Fruit fly (Drosophila melanogaster): ENCODE results near the gene Mob2.

The Mob2 gene

dm6 chr3L:11490539-11490938 lies 71.5 kb downstream of the Mob2 start:
- TF ChIP-seq grn (GFP tag; optimal IDR thresholded peaks at IDR 0.05) (peak; percentile 55), sens (GFP tag) (peak; percentile 24), CG4617 (GFP tag; optimal IDR thresholded peaks at IDR 0.05; ENCODE audit: borderline replicate concordance) (no peak)

dm6 chr3L:11489489-11489888 lies 72.5 kb downstream of the Mob2 start:
- no peak for TF ChIP-seq Gsc (GFP tag; IDR thresholded peaks at IDR 0.05)
- no peak for TF ChIP-seq CG10654 (GFP tag; optimal IDR thresholded peaks at IDR 0.05)
- TF ChIP-seq Neu2 (GFP tag; optimal IDR thresholded peaks at IDR 0.05; ENCODE audit: borderline replicate concordance), result no peak
- TF ChIP-seq p53 (GFP tag; optimal IDR thresholded peaks at IDR 0.05), result peak; percentile 85
- no peak for TF ChIP-seq CG10462 (GFP tag; optimal IDR thresholded peaks at IDR 0.05)
- TF ChIP-seq CG8944 (GFP tag; optimal IDR thresholded peaks at IDR 0.05), result no peak
- TF ChIP-seq ci (GFP tag; IDR thresholded peaks at IDR 0.05), result 0 out of 3 replicates have a peak, but pooled peaks have one; percentile 18
- TF ChIP-seq CG34224 (GFP tag; IDR thresholded peaks at IDR 0.05; ENCODE audit: partially characterized antibody), result no peak
- no peak for TF ChIP-seq hbn (GFP tag; IDR thresholded peaks at IDR 0.05; ENCODE audit: partially characterized antibody)
- TF ChIP-seq ash1 (GFP tag; optimal IDR thresholded peaks at IDR 0.05), result peak; percentile 2
- TF ChIP-seq gro (GFP tag; optimal IDR thresholded peaks at IDR 0.05), result no peak
- TF ChIP-seq tna (GFP tag; IDR thresholded peaks at IDR 0.05; ENCODE audit: partially characterized antibody), result 0 out of 2 replicates have a peak, but pooled peaks have one; percentile 26
- peak; percentile 35 for TF ChIP-seq CG15479 (GFP tag; optimal IDR thresholded peaks at IDR 0.05)
- TF ChIP-seq Med (GFP tag), result peak; percentile 65
- TF ChIP-seq lov (optimal IDR thresholded peaks at IDR 0.05), result no peak
- TF ChIP-seq lov (GFP tag; IDR thresholded peaks at IDR 0.05), result 0 out of 3 replicates have a peak, but pooled peaks have one; percentile 66
- peak in 1 of 2 experiments; percentile 24 for TF ChIP-seq Pdp1 (GFP tag; optimal IDR thresholded peaks at IDR 0.05)
- TF ChIP-seq CG12769 (tag; optimal IDR thresholded peaks at IDR 0.05), result no peak
- no peak for TF ChIP-seq exex (tag; optimal IDR thresholded peaks at IDR 0.05)
- TF ChIP-seq trem (tag; optimal IDR thresholded peaks at IDR 0.05), result no peak
- no peak for TF ChIP-seq ato (GFP tag; IDR thresholded peaks at IDR 0.05; ENCODE audit: partially characterized antibody)
- TF ChIP-seq CG1233 (GFP tag; optimal IDR thresholded peaks at IDR 0.05), result no peak
- TF ChIP-seq CG16813 (GFP tag; IDR thresholded peaks at IDR 0.05; ENCODE audit: partially characterized antibody), result no peak
- no peak for TF ChIP-seq gsb (GFP tag; IDR thresholded peaks at IDR 0.05)
- TF ChIP-seq H15 (GFP tag; IDR thresholded peaks at IDR 0.05), result 0 out of 3 replicates have a peak, but pooled peaks have one; percentile 20
- no peak for TF ChIP-seq CG6683 (GFP tag; optimal IDR thresholded peaks at IDR 0.05)
- peak; percentile 74; the same call in 1 of the 2 replicates for TF ChIP-seq chm (GFP tag; IDR thresholded peaks at IDR 0.05)
- TF ChIP-seq CG11398 (GFP tag; optimal IDR thresholded peaks at IDR 0.05), result peak; percentile 1

- TF ChIP-seq CG2199 (GFP tag; IDR thresholded peaks at IDR 0.05) (peak; percentile 55; the same call in 2 of the 3 replicates), kah (GFP tag; optimal IDR thresholded peaks at IDR 0.05) (no peak), Med (GFP tag) (peak; percentile 73), CG42726 (GFP tag; IDR thresholded peaks at IDR 0.05; ENCODE audit: partially characterized antibody) (no peak), chm (GFP tag; IDR thresholded peaks at IDR 0.05) (peak; percentile 65)
Observed at dm6 chr3L:11488264-11488663, 73.8 kb downstream of the Mob2 start.

- TF ChIP-seq lov (optimal IDR thresholded peaks at IDR 0.05) (no peak), lov (GFP tag; IDR thresholded peaks at IDR 0.05) (peak; percentile 80; the same call in 2 of the 3 replicates), CG33213 (GFP tag; optimal IDR thresholded peaks at IDR 0.05) (peak; percentile 17), Xrp1 (GFP tag; IDR thresholded peaks at IDR 0.05) (peak; percentile 58; the same call in 1 of the 2 replicates), croc (GFP tag; conservative IDR thresholded peaks at IDR 0.05) (no peak), dysf (GFP tag; IDR thresholded peaks at IDR 0.05) (peak; percentile 33; the same call in 1 of the 3 replicates), Nf-YB (GFP tag; optimal IDR thresholded peaks at IDR 0.05) (peak; percentile 48), Poxn (GFP tag; IDR thresholded peaks at IDR 0.05) (no peak), gcm2 (GFP tag; optimal IDR thresholded peaks at IDR 0.05) (peak; percentile 62), ara (GFP tag; IDR thresholded peaks at IDR 0.05) (peak; percentile 63; the same call in 1 of the 2 replicates), maf-S (GFP tag; optimal IDR thresholded peaks at IDR 0.05) (peak; percentile 26), ind (GFP tag; optimal IDR thresholded peaks at IDR 0.05) (no peak), CG1233 (GFP tag; optimal IDR thresholded peaks at IDR 0.05) (peak; percentile 25), lilli (GFP tag; optimal IDR thresholded peaks at IDR 0.05) (peak; percentile 69), ham (GFP tag; IDR thresholded peaks at IDR 0.05) (no peak)
Observed at dm6 chr3L:11487327-11487973, 74.6 kb downstream of the Mob2 start, which contains the start of gene chrb. Gene chrb, plus strand, starts transcription at chr3L:11487550.

All from whole organism, embryonic.